Fruit fly (Drosophila melanogaster) whole organism: ENCODE measurements around the gene Gorab.

Experiments used
- CG8478 ChIP-seq: fragments of >200 bp; optimal IDR thresholded peaks from 2 replicates; lab custom pipeline; 2018; ENCODE audit warnings: inconsistent platforms
- Dll ChIP-seq: fragments of >200 bp; optimal IDR thresholded peaks from 2 replicates; lab custom pipeline; 2017
- pan ChIP-seq: fragments of >200 bp; optimal IDR thresholded peaks from 2 replicates; lab custom pipeline; 2017
- psq ChIP-seq: fragments of >200 bp; optimal IDR thresholded peaks from 2 replicates; lab custom pipeline; 2017

- no peak for TF ChIP-seq CG8478 (lab: Kevin White, UChicago)
- no peak for TF ChIP-seq Dll (lab: Kevin White, UChicago)
- no peak for TF ChIP-seq pan
- TF ChIP-seq psq (lab: Kevin White, UChicago), result no peak
These were observed 25.4 kb downstream of the Gorab start for dm6 chr3L:17403268-17403667.
